Worm (Caenorhabditis elegans) whole organism, L2 larva: ENCODE measurements around the gene Y55F3BR.6.

Source experiments
- R02D3.7 ChIP-seq: fragments of 150-350 bp; optimal IDR thresholded peaks from 2 replicates; lab custom pipeline; 2014; ENCODE audit warnings: missing biosample characterization, missing genetic modification characterization
- elt-3 ChIP-seq: sonication (generic microtip); optimal IDR thresholded peaks from 2 replicates; lab custom pipeline; 2017; ENCODE audit warnings: missing biosample characterization, missing genetic modification characterization
- lin-39 ChIP-seq: fragments of 150-350 bp; optimal IDR thresholded peaks from 2 replicates; lab custom pipeline; 2014; ENCODE audit warnings: missing biosample characterization, missing genetic modification reagents, missing genetic modification characterization
- nhr-11 ChIP-seq: fragments of 150-350 bp; optimal IDR thresholded peaks from 2 replicates; lab custom pipeline; 2014; ENCODE audit warnings: missing biosample characterization, missing genetic modification characterization
- nhr-6 ChIP-seq: fragments of 150-350 bp; optimal IDR thresholded peaks from 2 replicates; lab custom pipeline; 2014; ENCODE audit warnings: missing biosample characterization, missing genetic modification characterization
- peb-1 ChIP-seq: fragments of 150-350 bp; optimal IDR thresholded peaks from 2 replicates; lab custom pipeline; 2014; ENCODE audit warnings: missing biosample characterization, missing genetic modification characterization
- sma-3 ChIP-seq: sonication (generic microtip); optimal IDR thresholded peaks from 2 replicates; lab custom pipeline; 2016; ENCODE audit warnings: missing genetic modification reagents, missing genetic modification characterization, missing compliant biosample characterization
- sma-9 ChIP-seq, 2 experiments: fragments of 150-350 bp in 1 of 2; sonication (generic microtip) in 1 of 2; optimal IDR thresholded peaks; 2 replicates each; lab custom pipeline; 2014 to 2016; ENCODE audit warnings: missing genetic modification characterization in 2 of 2, mild to moderate bottlenecking in 1 of 2, missing biosample characterization in 1 of 2, missing compliant biosample characterization in 1 of 2, missing genetic modification reagents in 1 of 2, moderate library complexity in 1 of 2
- snpc-4 ChIP-seq: fragments of 150-350 bp; optimal IDR thresholded peaks from 2 replicates; lab custom pipeline; 2014; ENCODE audit warnings: missing biosample characterization, missing genetic modification characterization
- unc-55 ChIP-seq: fragments of 150-350 bp; sonication (generic microtip); optimal IDR thresholded peaks from 3 replicates; lab custom pipeline; 2014; ENCODE audit warnings: missing biosample characterization, missing genetic modification reagents, missing genetic modification characterization
- unc-62 ChIP-seq: fragments of 150-350 bp; optimal IDR thresholded peaks from 2 replicates; lab custom pipeline; 2014; ENCODE audit warnings: missing biosample characterization, missing genetic modification reagents, missing genetic modification characterization
- ztf-11 ChIP-seq: sonication (generic microtip); optimal IDR thresholded peaks from 2 replicates; lab custom pipeline; 2017; ENCODE audit warnings: missing biosample characterization, missing genetic modification characterization

DNA sequence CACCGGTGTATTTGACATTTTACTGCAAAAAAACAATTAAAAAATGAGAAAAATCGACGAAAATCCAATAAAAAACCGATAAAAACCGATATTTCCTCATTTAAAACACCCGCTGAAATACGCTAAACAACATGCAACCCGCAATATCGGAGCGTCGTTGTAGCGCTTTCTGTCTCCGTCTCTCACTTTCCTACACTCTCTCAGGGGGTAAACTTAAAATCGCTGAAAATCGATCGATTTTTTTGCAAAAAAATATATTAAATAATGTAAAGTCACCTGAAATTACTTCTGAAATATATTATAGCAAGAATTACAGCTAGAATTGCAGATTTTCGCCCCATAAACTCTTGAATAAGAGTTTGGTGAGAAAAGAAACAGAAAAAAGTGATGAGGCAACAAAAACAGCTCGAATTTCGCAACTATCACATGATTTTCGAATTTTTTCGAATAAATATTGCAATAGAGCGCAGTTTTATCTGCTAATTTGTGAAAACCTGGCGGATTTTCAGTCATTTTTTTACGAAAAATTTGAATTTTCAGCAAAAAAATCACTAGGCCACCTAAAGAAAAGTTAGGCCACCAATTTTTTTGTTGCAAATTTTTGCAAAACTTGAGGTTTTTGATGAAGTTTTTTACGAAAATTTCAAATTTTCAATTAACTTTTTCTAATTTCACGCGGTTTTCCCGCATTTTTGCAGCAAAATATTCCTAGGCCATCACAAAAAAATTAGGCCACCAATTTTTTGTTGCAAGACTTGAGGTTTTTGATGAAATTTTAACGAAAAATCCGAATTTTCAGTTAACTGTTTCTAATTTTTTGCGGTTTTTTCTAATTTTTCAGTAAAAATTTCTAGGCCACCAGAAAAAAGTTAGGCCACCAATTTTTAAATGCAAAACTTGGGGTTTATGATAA lies 12.7 kb upstream of the Y55F3BR.6 start, which contains the start of the genes lem-4 and Y55F3BR.11:
- TF ChIP-seq R02D3.7: peak; percentile 4
- peak; percentile 61 for TF ChIP-seq snpc-4
- peak; percentile 49 for TF ChIP-seq sma-3
- TF ChIP-seq ztf-11 (tag; lab: Kevin White, UChicago): no peak
- no peak for TF ChIP-seq sma-9 (GFP tag; optimal IDR thresholded peaks at IDR 0.05; lab: Kevin White, UChicago)
- TF ChIP-seq sma-9 (tag; optimal IDR thresholded peaks at IDR 0.05; lab: Kevin White, UChicago): no peak
- no peak for TF ChIP-seq unc-62 (GFP tag; lab: Kevin White, UChicago)
- no peak for TF ChIP-seq elt-3
- TF ChIP-seq peb-1 (tag; lab: Kevin White, UChicago): no peak
- no peak for TF ChIP-seq lin-39 (tag; lab: Kevin White, UChicago)
- peak; percentile 70 for TF ChIP-seq unc-55 (GFP tag; lab: Kevin White, UChicago)
- TF ChIP-seq nhr-11 (tag; lab: Kevin White, UChicago): no peak
- TF ChIP-seq nhr-6: peak; percentile 28
